Fruit fly (Drosophila melanogaster): ENCODE data around the gene Mco3.

The Mco3 gene

dm6 chr3R:25879324-25879766 is 17.9 kb upstream of the Mco3 start (continued):
- no peak for TF ChIP-seq CkIIα-i1 (GFP tag; IDR thresholded peaks at IDR 0.05)
- no peak for TF ChIP-seq CG7963 (GFP tag; IDR thresholded peaks at IDR 0.05; ENCODE audit: partially characterized antibody)
- no peak for TF ChIP-seq pita (GFP tag; optimal IDR thresholded peaks at IDR 0.05)
- peak; percentile 75 for TF ChIP-seq lilli (GFP tag; optimal IDR thresholded peaks at IDR 0.05)
- TF ChIP-seq pho (GFP tag; optimal IDR thresholded peaks at IDR 0.05) = peak; percentile 74
- no peak for TF ChIP-seq schlank (tag; optimal IDR thresholded peaks at IDR 0.05)
- TF ChIP-seq CG3838 (GFP tag; optimal IDR thresholded peaks at IDR 0.05) = peak; percentile 10
- peak; percentile 25 for TF ChIP-seq CG15011 (GFP tag; optimal IDR thresholded peaks at IDR 0.05)
- no peak for TF ChIP-seq CG7928 (GFP tag; optimal IDR thresholded peaks at IDR 0.05)
- peak; percentile 86 for TF ChIP-seq CG17829 (tag; optimal IDR thresholded peaks at IDR 0.05)
- TF ChIP-seq CG3847 (GFP tag; IDR thresholded peaks at IDR 0.05) = no peak; the same call in none of the 2 replicates
- peak; percentile 45 to 83 for TF ChIP-seq Hr51 (GFP tag; optimal IDR thresholded peaks at IDR 0.05)
- peak; percentile 45 for TF ChIP-seq CG7372 (GFP tag; IDR thresholded peaks at IDR 0.05)
- peak; percentile 58 for TF ChIP-seq scrt (GFP tag; optimal IDR thresholded peaks at IDR 0.05)
- peak; percentile 78 for TF ChIP-seq Drgx (GFP tag; IDR thresholded peaks at IDR 0.05)
- TF ChIP-seq CG14860 (GFP tag; IDR thresholded peaks at IDR 0.05; ENCODE audit: partially characterized antibody) = no peak
- TF ChIP-seq CG18476 (GFP tag; optimal IDR thresholded peaks at IDR 0.05) = peak; percentile 48
- TF ChIP-seq ci (GFP tag; IDR thresholded peaks at IDR 0.05) = peak; percentile 86; the same call in 2 of the 3 replicates
- TF ChIP-seq Adf1 (GFP tag; IDR thresholded peaks at IDR 0.05) = no peak; the same call in 1 of the 2 replicates
- peak; percentile 85; the same call in 1 of the 2 replicates for TF ChIP-seq ranshi (GFP tag; IDR thresholded peaks at IDR 0.05)
- TF ChIP-seq org-1 (GFP tag; optimal IDR thresholded peaks at IDR 0.05) = peak; percentile 32
- TF ChIP-seq CG10462 (GFP tag; optimal IDR thresholded peaks at IDR 0.05) = no peak
- TF ChIP-seq CG11247 (GFP tag; IDR thresholded peaks at IDR 0.05) = peak; percentile 72; the same call in 1 of the 2 replicates
- peak; percentile 25 for TF ChIP-seq CG15696 (tag; optimal IDR thresholded peaks at IDR 0.05)
- peak; percentile 47 for TF ChIP-seq Dad (GFP tag; optimal IDR thresholded peaks at IDR 0.05)
- TF ChIP-seq slbo (GFP tag; IDR thresholded peaks at IDR 0.05) = peak; percentile 83
- TF ChIP-seq GATAe (GFP tag; conservative IDR thresholded peaks at IDR 0.05) = no peak; the same call in 1 of the 2 replicates
- peak; percentile 68 for TF ChIP-seq CG4854 (GFP tag; optimal IDR thresholded peaks at IDR 0.05)
- TF ChIP-seq gro (GFP tag; optimal IDR thresholded peaks at IDR 0.05) = peak; percentile 34
- peak; percentile 64 for TF ChIP-seq twi (tag; optimal IDR thresholded peaks at IDR 0.05)
- peak; percentile 86 for TF ChIP-seq CG13424 (tag; optimal IDR thresholded peaks at IDR 0.05)
- peak; percentile 35 for TF ChIP-seq Hmr (GFP tag; optimal IDR thresholded peaks at IDR 0.05)
- peak in 1 of 3 experiments; percentile 77 for TF ChIP-seq lola (GFP tag; optimal IDR thresholded peaks at IDR 0.05)
- TF ChIP-seq CG10366 (GFP tag; IDR thresholded peaks at IDR 0.05) = peak; percentile 86
- TF ChIP-seq Doc2 (GFP tag; IDR thresholded peaks at IDR 0.05) = no peak
- TF ChIP-seq CG11085 (GFP tag; IDR thresholded peaks at IDR 0.05) = no peak; the same call in none of the 2 replicates
- TF ChIP-seq CG10654 (GFP tag; optimal IDR thresholded peaks at IDR 0.05) = peak; percentile 65
- peak; percentile 12 for TF ChIP-seq CG10274 (GFP tag; optimal IDR thresholded peaks at IDR 0.05)
- TF ChIP-seq unpg (GFP tag; optimal IDR thresholded peaks at IDR 0.05) = peak; percentile 74
- no peak for TF ChIP-seq ham (GFP tag; IDR thresholded peaks at IDR 0.05)
- peak; percentile 72 for TF ChIP-seq ap (GFP tag; IDR thresholded peaks at IDR 0.05)
- TF ChIP-seq CG3995 (GFP tag; optimal IDR thresholded peaks at IDR 0.05) = no peak
- no peak for TF ChIP-seq CG16813 (GFP tag; IDR thresholded peaks at IDR 0.05; ENCODE audit: partially characterized antibody)
- peak; percentile 50 for TF ChIP-seq Deaf1 (tag; optimal IDR thresholded peaks at IDR 0.05)
- peak; percentile 48 for TF ChIP-seq fd64A (GFP tag; optimal IDR thresholded peaks at IDR 0.05)
- no peak for TF ChIP-seq Opbp (GFP tag; IDR thresholded peaks at IDR 0.05; ENCODE audit: partially characterized antibody)
- TF ChIP-seq CG7987 (GFP tag; optimal IDR thresholded peaks at IDR 0.05) = peak; percentile 61
- peak; percentile 26 for TF ChIP-seq CG10431 (GFP tag; optimal IDR thresholded peaks at IDR 0.05)
- TF ChIP-seq gfzf (GFP tag; optimal IDR thresholded peaks at IDR 0.05) = no peak
- peak; percentile 69 for TF ChIP-seq tx (GFP tag; optimal IDR thresholded peaks at IDR 0.05)

Data from whole organism, embryonic.